Worm (Caenorhabditis elegans) whole organism, L1 larva: ENCODE data around the gene Y38E10A.33.
A peak's percentile ranks its signal among the peaks of the same experiment; 100 is the strongest.

Source experiments
- F16B12.6 ChIP-seq: fragments of 150-350 bp; optimal IDR thresholded peaks from 2 replicates; lab custom pipeline; 2014; ENCODE audit warnings: missing biosample characterization, missing genetic modification characterization
- aha-1 ChIP-seq: fragments of 150-350 bp; optimal IDR thresholded peaks from 2 replicates; lab custom pipeline; 2014; ENCODE audit warnings: missing biosample characterization, missing genetic modification characterization
- ama-1 ChIP-seq: fragments of 150-350 bp; optimal IDR thresholded peaks from 2 replicates; lab custom pipeline; 2014
- ceh-63 ChIP-seq: fragments of 200-800 bp; sonication (Bioruptor generic); optimal IDR thresholded peaks from 2 replicates; lab custom pipeline; 2018; ENCODE audit warnings: mild to moderate bottlenecking, missing genetic modification characterization, missing compliant biosample characterization
- dsc-1 ChIP-seq: sonication (generic microtip); optimal IDR thresholded peaks from 2 replicates; lab custom pipeline; 2016; ENCODE audit warnings: mild to moderate bottlenecking, missing genetic modification characterization, missing compliant biosample characterization
- efl-1 ChIP-seq, 4 experiments: fragments of 150-350 bp; optimal IDR thresholded peaks in 3 of 4; peaks in 1 of 4; 1 replicate in 1 of 4; 2 replicates in 3 of 4; lab custom pipeline; 2014; ENCODE audit warnings: missing biosample characterization in 2 of 4, missing genetic modification characterization in 2 of 4, missing genetic modification reagents in 2 of 4
- efl-3 ChIP-seq: fragments of 200-800 bp; sonication (Bioruptor generic); optimal IDR thresholded peaks from 2 replicates; lab custom pipeline; 2018; ENCODE audit warnings: mild to moderate bottlenecking, missing genetic modification characterization, missing compliant biosample characterization
- egl-27 ChIP-seq, 2 experiments: fragments of 150-350 bp in 1 of 2; sonication (generic microtip); optimal IDR thresholded peaks; 3 replicates each; lab custom pipeline; 2017 to 2018; ENCODE audit warnings: missing biosample characterization in 2 of 2, missing genetic modification characterization in 2 of 2, missing genetic modification reagents in 2 of 2
- fkh-8 ChIP-seq: sonication (generic microtip); optimal IDR thresholded peaks from 2 replicates; lab custom pipeline; 2016; ENCODE audit warnings: mild to moderate bottlenecking, missing genetic modification characterization, missing compliant biosample characterization
- hpl-2 ChIP-seq: fragments of 150-350 bp; optimal IDR thresholded peaks from 2 replicates; lab custom pipeline; 2014; ENCODE audit warnings: missing biosample characterization, missing genetic modification reagents, missing genetic modification characterization
- isw-1 ChIP-seq: fragments of 200-800 bp; sonication (Bioruptor generic); IDR thresholded peaks from 2 replicates; pipeline ENCODE4 v1.3.6; 2022; ENCODE audit warnings: missing genetic modification characterization, missing compliant biosample characterization
- mab-9 ChIP-seq: fragments of 200-800 bp; sonication (Bioruptor generic); IDR thresholded peaks from 2 replicates; pipeline ENCODE4 v1.3.6; 2022; ENCODE audit warnings: missing genetic modification reagents, missing genetic modification characterization, missing compliant biosample characterization
- mdl-1 ChIP-seq, 2 experiments: fragments of 150-350 bp; optimal IDR thresholded peaks; 2 replicates each; lab custom pipeline; 2014 to 2017; ENCODE audit warnings: missing biosample characterization in 2 of 2, missing genetic modification characterization in 2 of 2, inconsistent platforms in 1 of 2
- mep-1 ChIP-seq: fragments of 150-350 bp; optimal IDR thresholded peaks from 2 replicates; lab custom pipeline; 2014; ENCODE audit warnings: missing biosample characterization, missing genetic modification characterization
- nhr-19 ChIP-seq: fragments of 200-800 bp; sonication (Bioruptor generic); conservative IDR thresholded peaks from 2 replicates; pipeline ENCODE4 v1.3.6; 2022; ENCODE audit warnings: missing genetic modification characterization, missing compliant biosample characterization
- nhr-20 ChIP-seq: sonication (generic microtip); optimal IDR thresholded peaks from 2 replicates; lab custom pipeline; 2016; ENCODE audit warnings: mild to moderate bottlenecking, missing genetic modification characterization, missing compliant biosample characterization
- nhr-76 ChIP-seq: sonication (generic microtip); optimal IDR thresholded peaks from 2 replicates; lab custom pipeline; 2017; ENCODE audit warnings: missing biosample characterization, missing genetic modification characterization
- nhr-85 ChIP-seq: sonication (generic microtip); peaks from one replicate; lab custom pipeline; 2016; ENCODE audit warnings: missing genetic modification characterization, inconsistent platforms, missing compliant biosample characterization
- pag-3 ChIP-seq: sonication (generic microtip); optimal IDR thresholded peaks from 2 replicates; lab custom pipeline; 2017; ENCODE audit warnings: missing genetic modification characterization, mild to moderate bottlenecking, missing compliant biosample characterization, antibody characterized with exemption, borderline replicate concordance; ENCODE audit not compliant: insufficient read depth
- sup-37 ChIP-seq: fragments of 200-800 bp; sonication (Bioruptor generic); optimal IDR thresholded peaks from 2 replicates; lab custom pipeline; 2018; ENCODE audit warnings: mild to moderate bottlenecking, missing genetic modification characterization, missing compliant biosample characterization
- tbx-2 ChIP-seq: sonication (generic microtip); optimal IDR thresholded peaks from 2 replicates; lab custom pipeline; 2016; ENCODE audit warnings: missing genetic modification characterization, missing compliant biosample characterization
- vab-15 ChIP-seq: sonication (generic microtip); optimal IDR thresholded peaks from 2 replicates; lab custom pipeline; 2017; ENCODE audit warnings: missing genotype, mild to moderate bottlenecking, missing genetic modification characterization, missing compliant biosample characterization
- zag-1 ChIP-seq: fragments of 150-350 bp; optimal IDR thresholded peaks from 2 replicates; lab custom pipeline; 2014; ENCODE audit warnings: missing biosample characterization, missing genetic modification characterization

Gene Y38E10A.33

DNA sequence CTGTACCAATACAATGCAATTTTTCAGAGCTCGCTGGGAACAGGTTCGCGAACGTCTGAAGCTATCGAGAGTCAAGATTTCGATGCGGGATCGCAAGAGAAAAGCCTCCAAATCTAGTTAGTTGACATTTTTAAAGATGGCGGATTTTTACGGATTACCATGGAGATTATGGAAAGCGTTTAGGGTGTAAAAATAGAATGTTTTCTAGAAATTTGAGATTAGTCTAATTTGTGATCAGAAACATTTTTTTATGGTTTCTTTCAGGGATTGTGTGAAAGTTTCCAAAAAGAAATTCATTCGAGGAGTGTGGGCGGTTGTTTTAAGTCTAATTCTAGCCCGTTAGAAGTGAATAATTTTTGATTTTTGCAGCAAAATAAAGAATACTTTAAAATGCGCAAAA lies 23.6 kb downstream of the Y38E10A.33 start:
- TF ChIP-seq dsc-1 (tag; lab: Kevin White, UChicago) (peak; percentile 77), fkh-8 (tag; lab: Kevin White, UChicago) (peak; percentile 19), efl-3 (no peak), isw-1 (no peak), ama-1 (lab: Kevin White, UChicago) (no peak), nhr-76 (tag; lab: Kevin White, UChicago) (no peak), zag-1 (no peak), nhr-19 (GFP tag; lab: Robert Waterston, UW) (no peak)

- TF ChIP-seq mdl-1 (tag; optimal IDR thresholded peaks at IDR 0.05; lab: Kevin White, UChicago): no peak
Measured at ce11 chrII:12654447-12654846, 25.0 kb downstream of the Y38E10A.33 start, which contains the start of gene rgs-4. Gene rgs-4, plus strand, starts transcription at chrII:12654747.

- TF ChIP-seq tbx-2 (tag; lab: Kevin White, UChicago) (no peak), egl-27 (tag; optimal IDR thresholded peaks at IDR 0.05; lab: Kevin White, UChicago) (no peak)
Measured at ce11 chrII:12640370-12640769, 39.1 kb downstream of the Y38E10A.33 start, which contains the start of gene nhr-235. Gene nhr-235, plus strand, starts transcription at chrII:12640670.

DNA sequence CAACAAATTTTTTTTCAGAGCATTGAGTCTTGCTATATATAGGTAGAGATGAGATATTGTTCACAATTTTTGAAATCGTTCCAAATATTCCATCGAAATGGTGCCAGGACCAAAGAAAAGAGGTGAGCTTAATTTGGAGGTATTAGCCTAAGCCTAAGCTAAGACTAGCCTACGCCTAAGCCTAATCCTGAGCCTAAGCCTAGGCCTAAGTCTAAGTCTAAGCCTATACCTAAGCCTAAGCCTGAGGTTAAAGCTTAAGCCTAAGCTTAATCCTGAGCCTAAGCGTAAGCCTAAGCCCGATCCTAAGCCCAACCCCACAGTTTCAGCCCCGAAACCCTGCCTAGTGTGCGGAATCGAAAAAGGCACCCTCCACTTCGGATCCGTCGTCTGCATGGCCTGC lies 42.8 kb downstream of the Y38E10A.33 start, which contains the start of gene nhr-234:
Gene nhr-234 (plus strand): TSS at position 77 of the 400 bp plus-strand sequence.
- TF ChIP-seq hpl-2 (GFP tag; lab: Kevin White, UChicago) (no peak), ceh-63 (GFP tag; lab: Kevin White, UChicago) (no peak), nhr-20 (tag; lab: Kevin White, UChicago) (no peak)

- peak; percentile 67 for TF ChIP-seq nhr-85 (tag; lab: Kevin White, UChicago)
- TF ChIP-seq sup-37 (GFP tag; lab: Kevin White, UChicago): no peak
Measured at ce11 chrII:12634749-12635318, 44.6 kb downstream of the Y38E10A.33 start, which contains the start of gene Y38E10A.17. Gene Y38E10A.17, minus strand, starts transcription at chrII:12634799.

DNA sequence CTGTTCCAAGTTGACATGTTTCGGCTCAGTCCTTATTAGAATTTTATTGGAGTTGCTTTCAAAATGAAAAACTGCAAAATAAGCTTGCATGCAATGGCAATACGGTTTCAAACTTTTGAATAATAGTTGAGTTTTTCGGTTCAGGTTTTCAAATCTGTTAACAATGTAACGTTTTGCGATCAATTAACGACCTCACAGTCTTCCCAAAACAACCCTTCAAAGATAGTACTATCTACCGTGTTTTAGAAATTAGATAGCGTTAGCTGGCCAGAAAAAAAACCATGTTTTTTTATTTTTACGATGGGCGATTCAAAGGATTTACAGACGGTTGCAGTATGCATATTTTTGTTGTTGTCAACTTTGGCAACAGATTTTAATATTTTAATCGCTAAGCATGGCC lies 48.6 kb downstream of the Y38E10A.33 start, which contains the start of gene Y38E10A.34:
Gene Y38E10A.34 (plus strand): TSS at position 301 of the 400 bp plus-strand sequence.
- TF ChIP-seq nhr-85 (tag; lab: Kevin White, UChicago) (peak; percentile 53), sup-37 (GFP tag; lab: Kevin White, UChicago) (no peak), efl-1 (optimal IDR thresholded peaks at IDR 0.05; lab: Kevin White, UChicago) (no peak), efl-1 (GFP tag; optimal IDR thresholded peaks at IDR 0.05 in 1 of 2; lab: Kevin White, UChicago) (peak in 1 of 2 experiments; percentile 18), mep-1 (tag; lab: Kevin White, UChicago) (no peak), vab-15 (tag; lab: Kevin White, UChicago) (no peak), aha-1 (tag; lab: Kevin White, UChicago) (no peak), pag-3 (tag; lab: Kevin White, UChicago) (no peak), F16B12.6 (tag; lab: Kevin White, UChicago) (no peak), tbx-2 (tag; lab: Kevin White, UChicago) (no peak), mab-9 (GFP tag; lab: Robert Waterston, UW) (no peak)
